Fruit fly (Drosophila melanogaster) Kc167 (cell line): Measurements from ENCODE around the gene Fmr1.

ENCODE experiments used
- Myc ChIP-seq: fragments of >200 bp; optimal IDR thresholded peaks from 2 replicates; lab custom pipeline; 2017; ENCODE audit warnings: missing external identifiers
- h ChIP-seq: fragments of >200 bp; optimal IDR thresholded peaks from 3 replicates; lab custom pipeline; 2018; ENCODE audit warnings: missing external identifiers
- ttk ChIP-seq: sonication (Bioruptor generic); optimal IDR thresholded peaks from 2 replicates; lab custom pipeline; 2017; ENCODE audit warnings: missing external identifiers

dm6 chr3R:10114915-10115534, 5.1 kb upstream of the Fmr1 start:
- TF ChIP-seq Myc (lab: Kevin White, UChicago) (no peak), h (lab: Kevin White, UChicago) (no peak), ttk (lab: Kevin White, UChicago) (no peak)
